Fruit fly (Drosophila melanogaster) Kc167 (cell line): Measurements from ENCODE around the gene nst.

ENCODE experiments used
- Myc ChIP-seq: fragments of >200 bp; optimal IDR thresholded peaks from 2 replicates; lab custom pipeline; 2017; ENCODE audit warnings: missing external identifiers
- h ChIP-seq: fragments of >200 bp; optimal IDR thresholded peaks from 3 replicates; lab custom pipeline; 2018; ENCODE audit warnings: missing external identifiers
- insv ChIP-seq: fragments of >200 bp; optimal IDR thresholded peaks from 3 replicates; lab custom pipeline; 2018; ENCODE audit warnings: missing external identifiers
- psq ChIP-seq: fragments of >200 bp; optimal IDR thresholded peaks from 2 replicates; lab custom pipeline; 2017; ENCODE audit warnings: missing external identifiers
- ttk ChIP-seq: sonication (Bioruptor generic); optimal IDR thresholded peaks from 2 replicates; lab custom pipeline; 2017; ENCODE audit warnings: missing external identifiers

- TF ChIP-seq h (lab: Kevin White, UChicago) (no peak), ttk (lab: Kevin White, UChicago) (no peak), psq (no peak), insv (lab: Kevin White, UChicago) (no peak), Myc (lab: Kevin White, UChicago) (no peak)
These were observed 22.9 kb downstream of the nst start for dm6 chr3L:12506963-12507552.
